Worm (Caenorhabditis elegans): Measurements from ENCODE around the gene zipt-3.
A peak's percentile ranks its signal among the peaks of the same experiment; 100 is the strongest.

The zipt-3 gene

ce11 chrII:5751353-5751752 lies 33.4 kb downstream of the zipt-3 start:
- TF ChIP-seq ZK546.5 (tag; optimal IDR thresholded peaks at IDR 0.05) (no peak), snpc-4 (tag; optimal IDR thresholded peaks at IDR 0.05) (no peak), duxl-1 (tag; optimal IDR thresholded peaks at IDR 0.05; ENCODE audit: poor library complexity) (no peak), nhr-28 (tag; optimal IDR thresholded peaks at IDR 0.05) (peak; percentile 85), ztf-7 (tag; optimal IDR thresholded peaks at IDR 0.05) (no peak), nhr-77 (tag; optimal IDR thresholded peaks at IDR 0.05) (peak; percentile 69), zip-2 (tag; optimal IDR thresholded peaks at IDR 0.05) (no peak), nhr-48 (tag; optimal IDR thresholded peaks at IDR 0.05) (no peak), dmd-6 (GFP tag; IDR thresholded peaks at IDR 0.05) (peak; percentile 72), hmg-1.1 (GFP tag; IDR thresholded peaks at IDR 0.05) (no peak), pqm-1 (tag; optimal IDR thresholded peaks at IDR 0.05) (peak; percentile 92), D1046.2 (GFP tag; IDR thresholded peaks at IDR 0.05) (no peak), nhr-76 (tag; optimal IDR thresholded peaks at IDR 0.05) (no peak), T20F7.1 (GFP tag; optimal IDR thresholded peaks at IDR 0.05) (no peak), dve-1 (tag; optimal IDR thresholded peaks at IDR 0.05; ENCODE audit: insufficient read depth) (peak; percentile 77), zip-11 (GFP tag; IDR thresholded peaks at IDR 0.05) (no peak), F49E8.2 (tag; optimal IDR thresholded peaks at IDR 0.05; ENCODE audit: borderline replicate concordance) (no peak), nhr-6 (tag; optimal IDR thresholded peaks at IDR 0.05) (no peak), mxl-3 (GFP tag; optimal IDR thresholded peaks at IDR 0.05) (peak; percentile 17), hlh-11 (tag; optimal IDR thresholded peaks at IDR 0.05) (peak; percentile 60), zag-1 (tag; optimal IDR thresholded peaks at IDR 0.05) (no peak), nhr-10 (tag; optimal IDR thresholded peaks at IDR 0.05) (no peak), aly-2 (tag; optimal IDR thresholded peaks at IDR 0.05) (no peak), lin-1 (GFP tag; IDR thresholded peaks at IDR 0.05) (0 out of 2 replicates have a peak, but pooled peaks have one; percentile 23), lsy-2 (tag; optimal IDR thresholded peaks at IDR 0.05) (no peak), unc-39 (tag; optimal IDR thresholded peaks at IDR 0.05) (no peak), unc-130 (GFP tag; optimal IDR thresholded peaks at IDR 0.05) (no peak), nhr-237 (tag; optimal IDR thresholded peaks at IDR 0.05) (no peak), nhr-41 (GFP tag; IDR thresholded peaks at IDR 0.05) (no peak), nhr-102 (tag; optimal IDR thresholded peaks at IDR 0.05) (no peak), daf-16 (GFP tag; optimal IDR thresholded peaks at IDR 0.05) (no peak), daf-16 (tag; optimal IDR thresholded peaks at IDR 0.05) (peak; percentile 79), tra-1 (GFP tag; IDR thresholded peaks at IDR 0.05) (0 out of 2 replicates have a peak, but pooled peaks have one; percentile 49), ama-1 (optimal IDR thresholded peaks at IDR 0.05) (peak; percentile 8), mes-2 (tag; optimal IDR thresholded peaks at IDR 0.05; ENCODE audit: poor library complexity, severe bottlenecking) (peak; percentile 9), aha-1 (tag) (peak; percentile 17), ctbp-1 (GFP tag; IDR thresholded peaks at IDR 0.05) (no peak), ceh-82 (tag; optimal IDR thresholded peaks at IDR 0.05) (no peak), R02D3.7 (tag; optimal IDR thresholded peaks at IDR 0.05) (no peak), snpc-1.2 (GFP tag; IDR thresholded peaks at IDR 0.05) (no peak), Y5F2A.4 (GFP tag; optimal IDR thresholded peaks at IDR 0.05) (no peak), lin-15B (tag; optimal IDR thresholded peaks at IDR 0.05) (no peak), nhr-25 (tag; optimal IDR thresholded peaks at IDR 0.05; ENCODE audit: borderline replicate concordance, insufficient read depth) (no peak), mxl-2 (GFP tag; conservative IDR thresholded peaks at IDR 0.05) (no peak), egl-43 (GFP tag; IDR thresholded peaks at IDR 0.05) (no peak), dmd-8 (GFP tag; IDR thresholded peaks at IDR 0.05) (no peak), ceh-62 (tag; optimal IDR thresholded peaks at IDR 0.05) (no peak)

Measured in whole organism, L4 larva.